Worm (Caenorhabditis elegans) whole organism, L4 larva: ENCODE results near the gene Y43F8B.23.

Experiments
- D1046.2 ChIP-seq: fragments of 200-800 bp; sonication (Bioruptor generic); IDR thresholded peaks from 2 replicates; pipeline ENCODE4 v1.3.6; 2022; ENCODE audit warnings: missing genetic modification characterization, missing compliant biosample characterization
- F10B5.3 ChIP-seq: sonication (generic microtip); optimal IDR thresholded peaks from 2 replicates; lab custom pipeline; 2016; ENCODE audit warnings: mild to moderate bottlenecking, missing genetic modification characterization, missing compliant biosample characterization
- F26F4.8 ChIP-seq: fragments of 200-800 bp; sonication (Bioruptor generic); conservative IDR thresholded peaks from 2 replicates; pipeline ENCODE4 v1.3.6; 2022; ENCODE audit warnings: missing genetic modification characterization, missing compliant biosample characterization
- F37D6.2 ChIP-seq: sonication (generic microtip); optimal IDR thresholded peaks from 2 replicates; lab custom pipeline; 2016; ENCODE audit warnings: mild to moderate bottlenecking, missing genetic modification characterization, missing compliant biosample characterization
- F44E2.7 ChIP-seq: fragments of 200-800 bp; sonication (Bioruptor generic); IDR thresholded peaks from 2 replicates; pipeline ENCODE4 v2.1.2; 2022; ENCODE audit warnings: missing genetic modification characterization, missing compliant biosample characterization
- F49E8.2 ChIP-seq: sonication (generic microtip); optimal IDR thresholded peaks from 2 replicates; lab custom pipeline; 2016; ENCODE audit warnings: missing compliant biosample characterization, mild to moderate bottlenecking, missing genetic modification characterization, borderline replicate concordance
- T20F7.1 ChIP-seq: fragments of 200-800 bp; sonication (Bioruptor generic); optimal IDR thresholded peaks from 2 replicates; lab custom pipeline; 2018; ENCODE audit warnings: mild to moderate bottlenecking, missing genetic modification characterization, missing compliant biosample characterization
- Y105C5A.15 ChIP-seq: fragments of 200-800 bp; sonication (Bioruptor generic); IDR thresholded peaks from 2 replicates; pipeline ENCODE4 v1.3.6; 2022; ENCODE audit warnings: missing genetic modification characterization, missing compliant biosample characterization
- ama-1 ChIP-seq: fragments of 150-350 bp; optimal IDR thresholded peaks from 2 replicates; lab custom pipeline; 2014; ENCODE audit warnings: inconsistent platforms, mixed read lengths
- ceh-20 ChIP-seq: fragments of 200-800 bp; sonication (Bioruptor generic); IDR thresholded peaks from 2 replicates; pipeline ENCODE4 v1.3.6; 2022; ENCODE audit warnings: missing genetic modification reagents, missing genetic modification characterization, missing compliant biosample characterization
- ceh-32 ChIP-seq: sonication (generic microtip); optimal IDR thresholded peaks from 2 replicates; lab custom pipeline; 2016; ENCODE audit warnings: mild to moderate bottlenecking, missing genetic modification characterization, missing compliant biosample characterization; ENCODE audit not compliant: poor library complexity
- ceh-44 ChIP-seq: fragments of 200-800 bp; sonication (Bioruptor generic); IDR thresholded peaks from 2 replicates; pipeline ENCODE4 v1.3.6; 2022; ENCODE audit warnings: missing genetic modification reagents, missing genetic modification characterization, missing compliant biosample characterization
- ceh-62 ChIP-seq: sonication (generic microtip); optimal IDR thresholded peaks from 2 replicates; lab custom pipeline; 2017; ENCODE audit warnings: missing biosample characterization, missing genetic modification characterization
- ces-1 ChIP-seq: fragments of 150-350 bp; sonication (generic microtip); optimal IDR thresholded peaks from 4 replicates; lab custom pipeline; 2014; ENCODE audit warnings: missing biosample characterization, missing genetic modification reagents, missing genetic modification characterization
- cey-2 ChIP-seq: sonication (generic microtip); optimal IDR thresholded peaks from 3 replicates; lab custom pipeline; 2017; ENCODE audit warnings: missing genetic modification characterization, mild to moderate bottlenecking, missing compliant biosample characterization, antibody characterized with exemption, borderline replicate concordance; ENCODE audit not compliant: insufficient read depth
- ctbp-1 ChIP-seq: fragments of 200-800 bp; sonication (Bioruptor generic); IDR thresholded peaks from 2 replicates; pipeline ENCODE4 v1.3.6; 2022; ENCODE audit warnings: missing genetic modification reagents, missing genetic modification characterization, missing compliant biosample characterization
- daf-12 ChIP-seq: fragments of 150-350 bp; optimal IDR thresholded peaks from 2 replicates; lab custom pipeline; 2014; ENCODE audit warnings: missing biosample characterization, missing genetic modification reagents, missing genetic modification characterization
- daf-16 ChIP-seq, 3 experiments: sonication (generic microtip); optimal IDR thresholded peaks; 2 replicates each; lab custom pipeline; 2016 to 2017; ENCODE audit warnings: missing genetic modification characterization in 3 of 3, missing genetic modification reagents in 3 of 3, mild to moderate bottlenecking in 2 of 3, missing compliant biosample characterization in 2 of 3, missing biosample characterization in 1 of 3, moderate library complexity in 1 of 3
- dmd-6 ChIP-seq: fragments of 200-800 bp; sonication (Bioruptor generic); IDR thresholded peaks from 2 replicates; pipeline ENCODE4 v1.3.6; 2022; ENCODE audit warnings: missing genetic modification reagents, missing genetic modification characterization, missing compliant biosample characterization
- egl-43 ChIP-seq: fragments of 200-800 bp; sonication (Bioruptor generic); IDR thresholded peaks from 2 replicates; pipeline ENCODE4 v1.3.6; 2022; ENCODE audit warnings: missing genetic modification reagents, missing genetic modification characterization, missing compliant biosample characterization
- hmg-1.1 ChIP-seq: fragments of 200-800 bp; sonication (Bioruptor generic); IDR thresholded peaks from 2 replicates; pipeline ENCODE4 v1.3.6; 2022; ENCODE audit warnings: missing genetic modification reagents, missing genetic modification characterization, missing compliant biosample characterization
- lin-1 ChIP-seq: fragments of 200-800 bp; sonication (Bioruptor generic); IDR thresholded peaks from 2 replicates; pipeline ENCODE4 v1.3.6; 2022; ENCODE audit warnings: missing genetic modification reagents, missing genetic modification characterization, missing compliant biosample characterization
- lin-38 ChIP-seq: fragments of 200-800 bp; sonication (Bioruptor generic); IDR thresholded peaks from 2 replicates; pipeline ENCODE4 v1.3.6; 2022; ENCODE audit warnings: missing genetic modification reagents, missing genetic modification characterization, missing compliant biosample characterization
- lin-39 ChIP-seq: fragments of 150-350 bp; optimal IDR thresholded peaks from 2 replicates; lab custom pipeline; 2014; ENCODE audit warnings: missing biosample characterization, missing genetic modification reagents, missing genetic modification characterization
- lsy-2 ChIP-seq, 2 experiments: fragments of 150-350 bp in 1 of 2; sonication (generic microtip) in 1 of 2; optimal IDR thresholded peaks; 2 replicates each; lab custom pipeline; 2014 to 2017; ENCODE audit warnings: missing biosample characterization in 2 of 2, missing genetic modification characterization in 2 of 2
- mep-1 ChIP-seq: fragments of 150-350 bp; sonication (generic microtip); optimal IDR thresholded peaks from 3 replicates; lab custom pipeline; 2014; ENCODE audit warnings: missing biosample characterization, missing genetic modification characterization
- mes-2 ChIP-seq: sonication (generic microtip); optimal IDR thresholded peaks from 2 replicates; lab custom pipeline; 2016; ENCODE audit warnings: missing genotype, mild to moderate bottlenecking, missing genetic modification characterization, missing compliant biosample characterization; ENCODE audit not compliant: poor library complexity, severe bottlenecking
- mxl-2 ChIP-seq: fragments of 200-800 bp; sonication (Bioruptor generic); conservative IDR thresholded peaks from 2 replicates; pipeline ENCODE4 v1.3.6; 2022; ENCODE audit warnings: missing genetic modification reagents, missing genetic modification characterization, missing compliant biosample characterization
- nhr-102 ChIP-seq: sonication (generic microtip); optimal IDR thresholded peaks from 2 replicates; lab custom pipeline; 2016; ENCODE audit warnings: mild to moderate bottlenecking, missing genetic modification characterization, moderate library complexity, missing compliant biosample characterization
- nhr-41 ChIP-seq: fragments of 200-800 bp; sonication (Bioruptor generic); IDR thresholded peaks from 2 replicates; pipeline ENCODE4 v1.3.6; 2022; ENCODE audit warnings: missing genetic modification reagents, missing genetic modification characterization, missing compliant biosample characterization
- nhr-42 ChIP-seq: fragments of 200-800 bp; sonication (Bioruptor generic); IDR thresholded peaks from 2 replicates; pipeline ENCODE4 v1.3.6; 2022; ENCODE audit warnings: missing genetic modification characterization, missing compliant biosample characterization
- nhr-76 ChIP-seq: fragments of 150-350 bp; optimal IDR thresholded peaks from 2 replicates; lab custom pipeline; 2014; ENCODE audit warnings: missing biosample characterization, missing genetic modification characterization
- php-3 ChIP-seq: fragments of 200-800 bp; sonication (Bioruptor generic); IDR thresholded peaks from 2 replicates; pipeline ENCODE4 v1.3.6; 2022; ENCODE audit warnings: missing genetic modification reagents, missing genetic modification characterization, missing compliant biosample characterization
- saeg-2 ChIP-seq: fragments of 200-800 bp; sonication (Bioruptor generic); IDR thresholded peaks from 2 replicates; pipeline ENCODE4 v1.3.6; 2022; ENCODE audit warnings: missing genetic modification reagents, missing genetic modification characterization, missing compliant biosample characterization
- sdz-12 ChIP-seq: fragments of 200-800 bp; sonication (Bioruptor generic); optimal IDR thresholded peaks from 2 replicates; lab custom pipeline; 2018; ENCODE audit warnings: mild to moderate bottlenecking, missing genetic modification characterization, missing compliant biosample characterization
- set-16 ChIP-seq: fragments of 200-800 bp; sonication (Bioruptor generic); IDR thresholded peaks from 2 replicates; pipeline ENCODE4 v1.3.6; 2022; ENCODE audit warnings: missing genetic modification reagents, missing genetic modification characterization, missing compliant biosample characterization
- snpc-1.2 ChIP-seq: fragments of 200-800 bp; sonication (Bioruptor generic); IDR thresholded peaks from 2 replicates; pipeline ENCODE4 v1.3.6; 2022; ENCODE audit warnings: missing genetic modification reagents, missing genetic modification characterization, missing compliant biosample characterization
- snpc-4 ChIP-seq: fragments of 150-350 bp; optimal IDR thresholded peaks from 2 replicates; lab custom pipeline; 2014; ENCODE audit warnings: missing biosample characterization, missing genetic modification characterization
- spr-1 ChIP-seq: sonication (generic microtip); optimal IDR thresholded peaks from 2 replicates; lab custom pipeline; 2016; ENCODE audit warnings: mild to moderate bottlenecking, missing genetic modification characterization, missing compliant biosample characterization
- tra-1 ChIP-seq: fragments of 200-800 bp; sonication (Bioruptor generic); IDR thresholded peaks from 2 replicates; pipeline ENCODE4 v1.3.6; 2022; ENCODE audit warnings: missing genetic modification reagents, missing genetic modification characterization, missing compliant biosample characterization
- unc-130 ChIP-seq: sonication (generic microtip); optimal IDR thresholded peaks from 2 replicates; lab custom pipeline; 2016; ENCODE audit warnings: missing genetic modification reagents, missing genetic modification characterization, missing compliant biosample characterization
- unc-62 ChIP-seq, 3 experiments: fragments of 150-350 bp in 1 of 3; sonication (generic microtip); optimal IDR thresholded peaks in 2 of 3; peaks in 1 of 3; 1 replicate in 1 of 3; 2 replicates in 2 of 3; lab custom pipeline; 2014 to 2017; ENCODE audit warnings: missing biosample characterization in 3 of 3, missing genetic modification characterization in 3 of 3, missing genetic modification reagents in 3 of 3, missing genotype in 1 of 3
- zfp-2 ChIP-seq: sonication (generic microtip); optimal IDR thresholded peaks from 2 replicates; lab custom pipeline; 2016; ENCODE audit warnings: mild to moderate bottlenecking, missing genetic modification characterization, missing compliant biosample characterization
- zfp-3 ChIP-seq: fragments of 200-800 bp; sonication (Bioruptor generic); conservative IDR thresholded peaks from 2 replicates; pipeline ENCODE4 v1.3.6; 2022; ENCODE audit warnings: missing genetic modification reagents, missing genetic modification characterization, missing compliant biosample characterization
- zip-11 ChIP-seq: fragments of 200-800 bp; sonication (Bioruptor generic); IDR thresholded peaks from 2 replicates; pipeline ENCODE4 v1.3.6; 2022; ENCODE audit warnings: missing genetic modification characterization, missing compliant biosample characterization
- zip-2 ChIP-seq: fragments of 150-350 bp; optimal IDR thresholded peaks from 2 replicates; lab custom pipeline; 2014; ENCODE audit warnings: missing biosample characterization, missing genetic modification characterization
- ztf-7 ChIP-seq: fragments of 150-350 bp; optimal IDR thresholded peaks from 2 replicates; lab custom pipeline; 2014; ENCODE audit warnings: missing biosample characterization, missing genetic modification characterization

Y43F8B.23 gene

ce11 chrV:19495145-19495544 is 27.7 kb upstream of the Y43F8B.23 start:
- TF ChIP-seq nhr-76 (tag; lab: Kevin White, UChicago) = no peak
- no peak for TF ChIP-seq unc-130
- 0 out of 2 replicates have a peak, but pooled peaks have one; percentile 20 for TF ChIP-seq snpc-1.2 (GFP tag; lab: Robert Waterston, UW)
- no peak for TF ChIP-seq ctbp-1 (GFP tag; lab: Robert Waterston, UW)
- TF ChIP-seq set-16 = peak; percentile 89
- no peak for TF ChIP-seq nhr-41 (GFP tag; lab: Robert Waterston, UW)
- no peak for TF ChIP-seq sdz-12 (GFP tag; lab: Kevin White, UChicago)

ce11 chrV:19491302-19491701 is 23.9 kb upstream of the Y43F8B.23 start, which contains the start of gene Y43F8B.29:
Gene Y43F8B.29, plus strand, starts transcription at chrV:19491602.
- TF ChIP-seq tra-1 = no peak
- no peak for TF ChIP-seq unc-62 (GFP tag; optimal IDR thresholded peaks at IDR 0.05 in 1 of 2; lab: Kevin White, UChicago)
- TF ChIP-seq unc-62 (tag; optimal IDR thresholded peaks at IDR 0.05; lab: Kevin White, UChicago) = no peak
- no peak for TF ChIP-seq daf-16 (GFP tag; optimal IDR thresholded peaks at IDR 0.05; lab: Kevin White, UChicago)
- TF ChIP-seq daf-16 (tag; optimal IDR thresholded peaks at IDR 0.05; lab: Kevin White, UChicago) = no peak
- TF ChIP-seq ceh-44 (GFP tag; lab: Robert Waterston, UW) = no peak
- TF ChIP-seq D1046.2 = no peak
- TF ChIP-seq lin-39 = no peak
- TF ChIP-seq zfp-3 (GFP tag; lab: Robert Waterston, UW) = no peak
- no peak for TF ChIP-seq nhr-102 (tag; lab: Kevin White, UChicago)
- no peak for TF ChIP-seq spr-1
- TF ChIP-seq lin-38 (GFP tag; lab: Robert Waterston, UW) = no peak
- TF ChIP-seq nhr-42 (GFP tag; lab: Robert Waterston, UW) = no peak
- TF ChIP-seq ceh-32 (tag; lab: Kevin White, UChicago) = no peak
- no peak for TF ChIP-seq lin-1
- TF ChIP-seq ama-1 (lab: Kevin White, UChicago) = no peak
- TF ChIP-seq ceh-20 (GFP tag; lab: Robert Waterston, UW) = no peak
- TF ChIP-seq F10B5.3 (tag; lab: Kevin White, UChicago) = no peak
- no peak for TF ChIP-seq zip-11 (GFP tag; lab: Robert Waterston, UW)
- no peak for TF ChIP-seq daf-12

ce11 chrV:19490461-19490860 is 23.0 kb upstream of the Y43F8B.23 start, which contains the start of gene Y43F8B.7:
Gene Y43F8B.7, plus strand, starts transcription at chrV:19490761.
- no peak for TF ChIP-seq saeg-2
- TF ChIP-seq ceh-44 (GFP tag; lab: Robert Waterston, UW) = no peak
- no peak for TF ChIP-seq cey-2 (tag; lab: Kevin White, UChicago)
- no peak for TF ChIP-seq F49E8.2 (tag; lab: Kevin White, UChicago)
- no peak for TF ChIP-seq egl-43 (GFP tag; lab: Robert Waterston, UW)
- TF ChIP-seq zip-2 (tag; lab: Kevin White, UChicago) = no peak
- TF ChIP-seq ces-1 = no peak
- no peak for TF ChIP-seq zip-11 (GFP tag; lab: Robert Waterston, UW)
- no peak for TF ChIP-seq mes-2 (tag; lab: Kevin White, UChicago)
- no peak for TF ChIP-seq snpc-4 (tag; lab: Kevin White, UChicago)
- TF ChIP-seq F44E2.7 = no peak

ce11 chrV:19485690-19486089 is 18.2 kb upstream of the Y43F8B.23 start, which contains the start of gene Y43F8B.18:
Gene Y43F8B.18, plus strand, starts transcription at chrV:19485990.
- no peak for TF ChIP-seq php-3 (GFP tag; lab: Robert Waterston, UW)
- no peak for TF ChIP-seq set-16
- no peak for TF ChIP-seq ceh-44 (GFP tag; lab: Robert Waterston, UW)
- no peak for TF ChIP-seq Y105C5A.15 (GFP tag; lab: Robert Waterston, UW)
- no peak for TF ChIP-seq mep-1 (tag; lab: Kevin White, UChicago)
- TF ChIP-seq F37D6.2 (tag; lab: Kevin White, UChicago) = no peak
- TF ChIP-seq mxl-2 (GFP tag; lab: Robert Waterston, UW) = no peak
- TF ChIP-seq lsy-2 (tag; optimal IDR thresholded peaks at IDR 0.05; lab: Kevin White, UChicago) = no peak
- no peak for TF ChIP-seq T20F7.1 (GFP tag; lab: Kevin White, UChicago)
- no peak for TF ChIP-seq ztf-7 (tag; lab: Kevin White, UChicago)
- TF ChIP-seq F26F4.8 (GFP tag; lab: Robert Waterston, UW) = no peak
- TF ChIP-seq zfp-2 (tag; lab: Kevin White, UChicago) = no peak
- no peak for TF ChIP-seq dmd-6 (GFP tag; lab: Robert Waterston, UW)
- no peak for TF ChIP-seq ceh-62
- TF ChIP-seq hmg-1.1 (GFP tag; lab: Robert Waterston, UW) = no peak
